Fruit fly (Drosophila melanogaster): Measurements from ENCODE around the gene Cyt-c1L.

DNA sequence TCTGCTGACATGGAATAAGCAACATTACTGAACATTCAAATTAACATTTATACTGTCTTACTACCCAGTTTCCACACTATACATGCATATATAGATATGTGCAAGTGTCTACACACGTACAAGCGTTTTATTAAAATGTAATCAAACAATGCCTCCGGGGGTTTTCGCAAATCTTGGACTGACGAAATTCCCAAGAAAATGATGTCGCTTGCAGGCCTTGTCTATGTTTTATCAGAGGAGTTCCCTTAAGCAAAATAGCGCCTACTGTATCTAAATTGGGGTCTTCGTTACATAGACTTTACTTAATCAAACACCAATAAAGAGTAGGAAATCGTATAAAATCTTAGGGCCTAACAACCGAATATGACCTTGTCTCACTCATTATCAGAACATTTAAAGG, 44.3 kb downstream of the Cyt-c1L start:
- TF ChIP-seq Hnf4 (GFP tag; optimal IDR thresholded peaks at IDR 0.05) (no peak), foxo (GFP tag; optimal IDR thresholded peaks at IDR 0.05) (no peak), pan (optimal IDR thresholded peaks at IDR 0.05) (no peak), Jra (GFP tag; optimal IDR thresholded peaks at IDR 0.05) (no peak)
